Worm (Caenorhabditis elegans) whole organism, L2 larva: ENCODE results near the gene ula-1.

ENCODE experiments used
- aly-2 ChIP-seq: fragments of 150-350 bp; optimal IDR thresholded peaks from 2 replicates; lab custom pipeline; 2014; ENCODE audit warnings: missing biosample characterization, missing genetic modification characterization
- ceh-16 ChIP-seq: fragments of 150-350 bp; optimal IDR thresholded peaks from 2 replicates; lab custom pipeline; 2014; ENCODE audit warnings: missing biosample characterization, missing genetic modification characterization
- egl-27 ChIP-seq: sonication (generic microtip); optimal IDR thresholded peaks from 3 replicates; lab custom pipeline; 2017; ENCODE audit warnings: missing biosample characterization, missing genetic modification reagents, missing genetic modification characterization
- elt-1 ChIP-seq: fragments of 150-350 bp; optimal IDR thresholded peaks from 2 replicates; lab custom pipeline; 2014; ENCODE audit warnings: missing biosample characterization, missing genetic modification characterization
- fos-1 ChIP-seq: fragments of 150-350 bp; optimal IDR thresholded peaks from 2 replicates; lab custom pipeline; 2014; ENCODE audit warnings: missing biosample characterization, missing genetic modification characterization
- gmeb-1 ChIP-seq: fragments of 150-350 bp; optimal IDR thresholded peaks from 2 replicates; lab custom pipeline; 2014; ENCODE audit warnings: missing biosample characterization, missing genetic modification characterization
- lin-13 ChIP-seq: fragments of 150-350 bp; optimal IDR thresholded peaks from 2 replicates; lab custom pipeline; 2014; ENCODE audit warnings: missing biosample characterization, missing genetic modification reagents, missing genetic modification characterization
- mab-5 ChIP-seq: fragments of 150-350 bp; optimal IDR thresholded peaks from 2 replicates; lab custom pipeline; 2014; ENCODE audit warnings: missing biosample characterization, missing genetic modification characterization
- nhr-12 ChIP-seq: fragments of 150-350 bp; optimal IDR thresholded peaks from 2 replicates; lab custom pipeline; 2014; ENCODE audit warnings: missing biosample characterization, missing genetic modification characterization
- nhr-25 ChIP-seq: fragments of 150-350 bp; sonication (generic microtip); optimal IDR thresholded peaks from 3 replicates; lab custom pipeline; 2014; ENCODE audit warnings: missing biosample characterization, missing genetic modification characterization
- snpc-4 ChIP-seq: fragments of 150-350 bp; optimal IDR thresholded peaks from 2 replicates; lab custom pipeline; 2014; ENCODE audit warnings: missing biosample characterization, missing genetic modification characterization
- unc-55 ChIP-seq: fragments of 150-350 bp; sonication (generic microtip); optimal IDR thresholded peaks from 3 replicates; lab custom pipeline; 2014; ENCODE audit warnings: missing biosample characterization, missing genetic modification reagents, missing genetic modification characterization
- unc-62 ChIP-seq: fragments of 150-350 bp; optimal IDR thresholded peaks from 2 replicates; lab custom pipeline; 2014; ENCODE audit warnings: missing biosample characterization, missing genetic modification reagents, missing genetic modification characterization
- ztf-4 ChIP-seq: fragments of 150-350 bp; optimal IDR thresholded peaks from 2 replicates; lab custom pipeline; 2014; ENCODE audit warnings: missing biosample characterization, missing genetic modification characterization

- TF ChIP-seq egl-27 (no peak), nhr-12 (tag; lab: Kevin White, UChicago) (no peak), mab-5 (tag; lab: Kevin White, UChicago) (no peak), ztf-4 (no peak), unc-55 (GFP tag; lab: Kevin White, UChicago) (no peak), aly-2 (tag; lab: Kevin White, UChicago) (no peak), snpc-4 (tag; lab: Kevin White, UChicago) (no peak), gmeb-1 (no peak), unc-62 (GFP tag; lab: Kevin White, UChicago) (no peak), ceh-16 (tag; lab: Kevin White, UChicago) (no peak), lin-13 (GFP tag; lab: Kevin White, UChicago) (no peak), elt-1 (no peak), fos-1 (tag; lab: Kevin White, UChicago) (no peak), nhr-25 (no peak)
These were observed 40.7 kb downstream of the ula-1 start, which contains the start of gene C35D10.1 for ce11 chrIII:4879445-4879844.
